Worm (Caenorhabditis elegans) whole organism, L4 larva: ENCODE data around the gene gas-1.

Experiments used
- D1046.2 ChIP-seq: fragments of 200-800 bp; sonication (Bioruptor generic); IDR thresholded peaks from 2 replicates; pipeline ENCODE4 v1.3.6; 2022; ENCODE audit warnings: missing genetic modification characterization, missing compliant biosample characterization
- F10B5.3 ChIP-seq: sonication (generic microtip); optimal IDR thresholded peaks from 2 replicates; lab custom pipeline; 2016; ENCODE audit warnings: mild to moderate bottlenecking, missing genetic modification characterization, missing compliant biosample characterization
- Y105C5A.15 ChIP-seq: fragments of 200-800 bp; sonication (Bioruptor generic); IDR thresholded peaks from 2 replicates; pipeline ENCODE4 v1.3.6; 2022; ENCODE audit warnings: missing genetic modification characterization, missing compliant biosample characterization
- Y48G9A.11 ChIP-seq: fragments of 200-800 bp; sonication (Bioruptor generic); IDR thresholded peaks from 2 replicates; pipeline ENCODE4 v1.3.6; 2022; ENCODE audit warnings: missing genetic modification reagents, missing genetic modification characterization, missing compliant biosample characterization
- aha-1 ChIP-seq: fragments of 150-350 bp; peaks from one replicate; lab custom pipeline; 2014; ENCODE audit warnings: missing biosample characterization, missing genetic modification characterization
- attf-4 ChIP-seq: sonication (generic microtip); optimal IDR thresholded peaks from 3 replicates; lab custom pipeline; 2017; ENCODE audit warnings: missing biosample characterization, missing genetic modification characterization
- ceh-62 ChIP-seq: sonication (generic microtip); optimal IDR thresholded peaks from 2 replicates; lab custom pipeline; 2017; ENCODE audit warnings: missing biosample characterization, missing genetic modification characterization
- ctbp-1 ChIP-seq: fragments of 200-800 bp; sonication (Bioruptor generic); IDR thresholded peaks from 2 replicates; pipeline ENCODE4 v1.3.6; 2022; ENCODE audit warnings: missing genetic modification reagents, missing genetic modification characterization, missing compliant biosample characterization
- daf-12 ChIP-seq: fragments of 150-350 bp; optimal IDR thresholded peaks from 2 replicates; lab custom pipeline; 2014; ENCODE audit warnings: missing biosample characterization, missing genetic modification reagents, missing genetic modification characterization
- daf-16 ChIP-seq, 3 experiments: sonication (generic microtip); optimal IDR thresholded peaks; 2 replicates each; lab custom pipeline; 2016 to 2017; ENCODE audit warnings: missing genetic modification characterization in 3 of 3, missing genetic modification reagents in 3 of 3, mild to moderate bottlenecking in 2 of 3, missing compliant biosample characterization in 2 of 3, missing biosample characterization in 1 of 3, moderate library complexity in 1 of 3
- dmd-6 ChIP-seq: fragments of 200-800 bp; sonication (Bioruptor generic); IDR thresholded peaks from 2 replicates; pipeline ENCODE4 v1.3.6; 2022; ENCODE audit warnings: missing genetic modification reagents, missing genetic modification characterization, missing compliant biosample characterization
- dve-1 ChIP-seq: sonication (generic microtip); optimal IDR thresholded peaks from 2 replicates; lab custom pipeline; 2017; ENCODE audit warnings: antibody characterized with exemption, mild to moderate bottlenecking, missing genetic modification characterization, missing compliant biosample characterization; ENCODE audit not compliant: insufficient read depth
- egl-27 ChIP-seq: sonication (generic microtip); optimal IDR thresholded peaks from 3 replicates; lab custom pipeline; 2017; ENCODE audit warnings: missing biosample characterization, missing genetic modification reagents, missing genetic modification characterization
- fkh-10 ChIP-seq: fragments of 150-350 bp; optimal IDR thresholded peaks from 2 replicates; lab custom pipeline; 2014; ENCODE audit warnings: missing biosample characterization, missing genetic modification reagents, missing genetic modification characterization
- gei-8 ChIP-seq: fragments of 200-800 bp; sonication (Bioruptor generic); optimal IDR thresholded peaks from 2 replicates; lab custom pipeline; 2018; ENCODE audit warnings: mild to moderate bottlenecking, missing genetic modification characterization, missing compliant biosample characterization
- hif-1 ChIP-seq, 2 experiments: sonication (generic microtip); optimal IDR thresholded peaks; 2 replicates each; lab custom pipeline; 2016 to 2017; ENCODE audit warnings: missing compliant biosample characterization in 2 of 2, missing genetic modification characterization in 2 of 2, missing genetic modification reagents in 2 of 2, missing genotype in 2 of 2, mild to moderate bottlenecking in 1 of 2
- hlh-11 ChIP-seq: fragments of 200-800 bp; sonication (Bioruptor generic); optimal IDR thresholded peaks from 2 replicates; lab custom pipeline; 2018; ENCODE audit warnings: mild to moderate bottlenecking, missing genetic modification characterization, missing compliant biosample characterization
- lim-7 ChIP-seq: fragments of 200-800 bp; sonication (Bioruptor generic); IDR thresholded peaks from 2 replicates; pipeline ENCODE4 v1.3.6; 2022; ENCODE audit warnings: missing genetic modification characterization, missing compliant biosample characterization
- lin-13 ChIP-seq: fragments of 150-350 bp; optimal IDR thresholded peaks from 2 replicates; lab custom pipeline; 2014; ENCODE audit warnings: missing biosample characterization, missing genetic modification reagents, missing genetic modification characterization
- madf-5 ChIP-seq, 2 experiments: fragments of 200-800 bp; sonication (Bioruptor generic); IDR thresholded peaks; 2 replicates each; pipeline ENCODE4 v1.3.6; 2022; ENCODE audit warnings: missing compliant biosample characterization in 2 of 2, missing genetic modification characterization in 2 of 2
- mdt-29 ChIP-seq: fragments of 200-800 bp; sonication (Bioruptor generic); IDR thresholded peaks from 2 replicates; pipeline ENCODE4 v1.3.6; 2022; ENCODE audit warnings: missing genetic modification reagents, missing genetic modification characterization, missing compliant biosample characterization
- mes-2 ChIP-seq: sonication (generic microtip); optimal IDR thresholded peaks from 2 replicates; lab custom pipeline; 2016; ENCODE audit warnings: missing genotype, mild to moderate bottlenecking, missing genetic modification characterization, missing compliant biosample characterization; ENCODE audit not compliant: poor library complexity, severe bottlenecking
- nhr-25 ChIP-seq: sonication (generic microtip); optimal IDR thresholded peaks from 2 replicates; lab custom pipeline; 2017; ENCODE audit warnings: missing genetic modification characterization, mild to moderate bottlenecking, missing compliant biosample characterization, antibody characterized with exemption, moderate library complexity, borderline replicate concordance; ENCODE audit not compliant: insufficient read depth
- nhr-28 ChIP-seq: fragments of 150-350 bp; optimal IDR thresholded peaks from 2 replicates; lab custom pipeline; 2014; ENCODE audit warnings: missing biosample characterization, missing genetic modification characterization
- nhr-41 ChIP-seq: fragments of 200-800 bp; sonication (Bioruptor generic); IDR thresholded peaks from 2 replicates; pipeline ENCODE4 v1.3.6; 2022; ENCODE audit warnings: missing genetic modification reagents, missing genetic modification characterization, missing compliant biosample characterization
- nhr-48 ChIP-seq: sonication (generic microtip); optimal IDR thresholded peaks from 2 replicates; lab custom pipeline; 2016; ENCODE audit warnings: mild to moderate bottlenecking, missing genetic modification characterization, missing compliant biosample characterization
- pha-4 ChIP-seq, 2 experiments: fragments of 150-350 bp in 1 of 2; fragments of 200-800 bp in 1 of 2; sonication (Bioruptor generic) in 1 of 2; IDR thresholded peaks in 1 of 2; optimal IDR thresholded peaks in 1 of 2; 2 replicates each; pipeline versions ENCODE4 v1.3.6 to Lab custom; 2014 to 2022; ENCODE audit warnings: missing genetic modification characterization in 2 of 2, missing genetic modification reagents in 2 of 2, missing biosample characterization in 1 of 2, missing compliant biosample characterization in 1 of 2
- pqm-1 ChIP-seq: sonication (generic microtip); optimal IDR thresholded peaks from 2 replicates; lab custom pipeline; 2017; ENCODE audit warnings: missing biosample characterization, missing genetic modification characterization
- rbr-2 ChIP-seq: sonication (generic microtip); optimal IDR thresholded peaks from 2 replicates; lab custom pipeline; 2016; ENCODE audit warnings: missing genotype, missing genetic modification characterization, missing compliant biosample characterization
- set-16 ChIP-seq: fragments of 200-800 bp; sonication (Bioruptor generic); IDR thresholded peaks from 2 replicates; pipeline ENCODE4 v1.3.6; 2022; ENCODE audit warnings: missing genetic modification reagents, missing genetic modification characterization, missing compliant biosample characterization
- skn-1 ChIP-seq: fragments of 150-350 bp; optimal IDR thresholded peaks from 2 replicates; lab custom pipeline; 2014; ENCODE audit warnings: missing biosample characterization, missing genetic modification characterization
- snpc-1.2 ChIP-seq: fragments of 200-800 bp; sonication (Bioruptor generic); IDR thresholded peaks from 2 replicates; pipeline ENCODE4 v1.3.6; 2022; ENCODE audit warnings: missing genetic modification reagents, missing genetic modification characterization, missing compliant biosample characterization
- spr-3 ChIP-seq: fragments of 200-800 bp; sonication (Bioruptor generic); optimal IDR thresholded peaks from 2 replicates; lab custom pipeline; 2018; ENCODE audit warnings: mild to moderate bottlenecking, missing genetic modification characterization, missing compliant biosample characterization
- unc-39 ChIP-seq: sonication (generic microtip); optimal IDR thresholded peaks from 2 replicates; lab custom pipeline; 2017; ENCODE audit warnings: missing biosample characterization, missing genetic modification characterization
- vab-7 ChIP-seq: fragments of 200-800 bp; sonication (Bioruptor generic); IDR thresholded peaks from 2 replicates; pipeline ENCODE4 v1.3.6; 2022; ENCODE audit warnings: missing genetic modification reagents, missing genetic modification characterization, missing compliant biosample characterization
- zag-1 ChIP-seq: fragments of 150-350 bp; optimal IDR thresholded peaks from 2 replicates; lab custom pipeline; 2014; ENCODE audit warnings: missing biosample characterization, missing genetic modification characterization
- zfp-2 ChIP-seq: sonication (generic microtip); optimal IDR thresholded peaks from 2 replicates; lab custom pipeline; 2016; ENCODE audit warnings: mild to moderate bottlenecking, missing genetic modification characterization, missing compliant biosample characterization
- zfp-3 ChIP-seq: fragments of 200-800 bp; sonication (Bioruptor generic); conservative IDR thresholded peaks from 2 replicates; pipeline ENCODE4 v1.3.6; 2022; ENCODE audit warnings: missing genetic modification reagents, missing genetic modification characterization, missing compliant biosample characterization
- zip-2 ChIP-seq: fragments of 150-350 bp; optimal IDR thresholded peaks from 2 replicates; lab custom pipeline; 2014; ENCODE audit warnings: missing biosample characterization, missing genetic modification characterization
- ztf-11 ChIP-seq: fragments of 150-350 bp; optimal IDR thresholded peaks from 2 replicates; lab custom pipeline; 2014; ENCODE audit warnings: missing biosample characterization, missing genetic modification characterization

Gene gas-1

ce11 chrX:15629615-15630014, 39.4 kb upstream of the gas-1 start:
- TF ChIP-seq dve-1 (tag; lab: Kevin White, UChicago) (peak; percentile 23), zag-1 (no peak), nhr-41 (no peak), Y105C5A.15 (no peak), snpc-1.2 (GFP tag; lab: Robert Waterston, UW) (no peak), F10B5.3 (tag; lab: Kevin White, UChicago) (no peak), skn-1 (tag; lab: Kevin White, UChicago) (no peak), daf-12 (tag; lab: Kevin White, UChicago) (no peak), lin-13 (GFP tag; lab: Kevin White, UChicago) (no peak), nhr-48 (tag; lab: Kevin White, UChicago) (no peak), daf-16 (GFP tag; optimal IDR thresholded peaks at IDR 0.05; lab: Kevin White, UChicago) (no peak), daf-16 (tag; optimal IDR thresholded peaks at IDR 0.05; lab: Kevin White, UChicago) (peak; percentile 39), zfp-2 (tag; lab: Kevin White, UChicago) (no peak), Y48G9A.11 (GFP tag; lab: Robert Waterston, UW) (no peak), spr-3 (GFP tag; lab: Kevin White, UChicago) (no peak), vab-7 (no peak), rbr-2 (no peak), unc-39 (tag; lab: Kevin White, UChicago) (no peak), gei-8 (GFP tag; lab: Kevin White, UChicago) (no peak), zfp-3 (no peak), nhr-25 (tag; lab: Kevin White, UChicago) (no peak), ceh-62 (tag; lab: Kevin White, UChicago) (no peak), egl-27 (tag; lab: Kevin White, UChicago) (no peak), dmd-6 (GFP tag; lab: Robert Waterston, UW) (peak; percentile 57), ctbp-1 (GFP tag; lab: Robert Waterston, UW) (0 out of 2 replicates have a peak, but pooled peaks have one; percentile 12), D1046.2 (no peak), hlh-11 (peak; percentile 32), madf-5 (GFP tag; IDR thresholded peaks at IDR 0.05; lab: Robert Waterston, UW) (no peak), set-16 (no peak), lim-7 (GFP tag; lab: Robert Waterston, UW) (no peak), pqm-1 (tag; lab: Kevin White, UChicago) (no peak), fkh-10 (GFP tag; lab: Kevin White, UChicago) (no peak), nhr-28 (peak; percentile 58), hif-1 (tag; optimal IDR thresholded peaks at IDR 0.05; lab: Kevin White, UChicago) (no peak), zip-2 (no peak), ztf-11 (tag; lab: Kevin White, UChicago) (no peak), attf-4 (no peak), mdt-29 (GFP tag; lab: Robert Waterston, UW) (no peak), mes-2 (tag; lab: Kevin White, UChicago) (peak; percentile 8)
- TF ChIP-seq, all 104 proteins: peak for 7

DNA sequence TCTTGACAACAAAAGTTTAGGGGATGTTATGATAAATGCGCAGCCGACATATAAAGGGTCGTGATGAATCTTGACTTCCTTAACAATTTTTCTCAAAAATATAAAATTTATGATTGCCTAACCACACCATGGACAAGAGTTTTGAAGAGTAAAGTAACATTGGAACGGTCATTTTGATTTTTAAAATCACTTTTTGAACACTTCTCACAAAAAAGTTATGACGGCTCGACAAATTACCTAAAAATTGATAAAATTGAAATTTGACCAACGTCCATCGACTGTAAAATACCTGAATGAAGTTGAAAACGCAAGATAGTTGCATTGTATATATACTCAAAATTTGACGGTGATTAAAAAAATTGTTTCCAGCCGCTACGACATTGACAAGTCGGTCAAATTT, 38.7 kb upstream of the gas-1 start:
- peak; percentile 95 for TF ChIP-seq aha-1
- no peak for TF ChIP-seq pha-4 (GFP tag; IDR thresholded peaks at IDR 0.05; lab: Robert Waterston, UW)
- no peak for TF ChIP-seq pha-4 (tag; optimal IDR thresholded peaks at IDR 0.05; lab: Kevin White, UChicago)
